Fruit fly (Drosophila melanogaster): ENCODE measurements around the gene RpS27A.

The RpS27A gene

dm6 chr2L:10396488-10396824, 11.7 kb upstream of the RpS27A start, which contains the start of gene Cnot4 (continued):
- no peak for TF ChIP-seq Hr51 (GFP tag; optimal IDR thresholded peaks at IDR 0.05)
- no peak for TF ChIP-seq CG33557 (GFP tag; optimal IDR thresholded peaks at IDR 0.05)
- TF ChIP-seq psq (GFP tag; optimal IDR thresholded peaks at IDR 0.05), result no peak
- TF ChIP-seq hth (optimal IDR thresholded peaks at IDR 0.05), result no peak
- TF ChIP-seq Ets97D (GFP tag; optimal IDR thresholded peaks at IDR 0.05), result no peak
- TF ChIP-seq da (GFP tag; optimal IDR thresholded peaks at IDR 0.05), result no peak
- no peak for TF ChIP-seq prd (optimal IDR thresholded peaks at IDR 0.05)
- no peak for TF ChIP-seq prd (GFP tag; IDR thresholded peaks at IDR 0.05)
- TF ChIP-seq CG11247 (GFP tag; IDR thresholded peaks at IDR 0.05), result no peak
- no peak for TF ChIP-seq CG7271 (tag; optimal IDR thresholded peaks at IDR 0.05)
- TF ChIP-seq aop (GFP tag; IDR thresholded peaks at IDR 0.05), result no peak
- TF ChIP-seq CG15269 (tag; optimal IDR thresholded peaks at IDR 0.05), result no peak
- TF ChIP-seq sug (tag; optimal IDR thresholded peaks at IDR 0.05), result no peak
- no peak for TF ChIP-seq CG32532 (GFP tag; IDR thresholded peaks at IDR 0.05)
- TF ChIP-seq lilli (GFP tag; optimal IDR thresholded peaks at IDR 0.05), result no peak
- TF ChIP-seq CG7357 (GFP tag; IDR thresholded peaks at IDR 0.05), result no peak
- no peak for TF ChIP-seq CG12942 (GFP tag; optimal IDR thresholded peaks at IDR 0.05)
- peak; percentile 46; the same call in 1 of the 3 replicates for TF ChIP-seq CG16813 (GFP tag; IDR thresholded peaks at IDR 0.05; ENCODE audit: partially characterized antibody)
- no peak for TF ChIP-seq CG2202 (tag; optimal IDR thresholded peaks at IDR 0.05)
- TF ChIP-seq nerfin-2 (GFP tag; IDR thresholded peaks at IDR 0.05; ENCODE audit: partially characterized antibody), result no peak
- no peak for TF ChIP-seq cg (GFP tag; optimal IDR thresholded peaks at IDR 0.05)
- no peak for TF ChIP-seq Antp (GFP tag; optimal IDR thresholded peaks at IDR 0.05)
- TF ChIP-seq CG2116 (GFP tag; optimal IDR thresholded peaks at IDR 0.05), result peak; percentile 97
- TF ChIP-seq CG31365 (tag; optimal IDR thresholded peaks at IDR 0.05), result no peak
- TF ChIP-seq Eip74EF (GFP tag; optimal IDR thresholded peaks at IDR 0.05), result no peak
- TF ChIP-seq CG11560 (tag; IDR thresholded peaks at IDR 0.05), result peak; percentile 97
- no peak for TF ChIP-seq chm (GFP tag; IDR thresholded peaks at IDR 0.05)
- no peak for TF ChIP-seq HmgZ (tag; optimal IDR thresholded peaks at IDR 0.05)
- TF ChIP-seq CG31441 (GFP tag; IDR thresholded peaks at IDR 0.05), result peak; percentile 89; the same call in 1 of the 2 replicates
- no peak for TF ChIP-seq CG11456 (GFP tag; IDR thresholded peaks at IDR 0.05)
- TF ChIP-seq CG11695 (GFP tag; IDR thresholded peaks at IDR 0.05), result no peak
- TF ChIP-seq CG10209 (GFP tag; optimal IDR thresholded peaks at IDR 0.05), result no peak
- TF ChIP-seq insv (GFP tag; optimal IDR thresholded peaks at IDR 0.05), result no peak
- TF ChIP-seq CG17829 (tag; optimal IDR thresholded peaks at IDR 0.05), result peak; percentile 29
- TF ChIP-seq CG2199 (GFP tag; IDR thresholded peaks at IDR 0.05), result no peak
- no peak for TF ChIP-seq fd3F (GFP tag; optimal IDR thresholded peaks at IDR 0.05)
- TF ChIP-seq CG10543 (GFP tag; optimal IDR thresholded peaks at IDR 0.05), result no peak
- no peak for TF ChIP-seq HLH4C (GFP tag; IDR thresholded peaks at IDR 0.05; ENCODE audit: partially characterized antibody)
- no peak for TF ChIP-seq CG10431 (GFP tag; optimal IDR thresholded peaks at IDR 0.05)
- TF ChIP-seq CG10274 (GFP tag; optimal IDR thresholded peaks at IDR 0.05), result no peak
- no peak for TF ChIP-seq CG3065 (GFP tag; optimal IDR thresholded peaks at IDR 0.05)
- TF ChIP-seq CG3726 (GFP tag; IDR thresholded peaks at IDR 0.05), result no peak
- TF ChIP-seq knrl (GFP tag; IDR thresholded peaks at IDR 0.05; ENCODE audit: partially characterized antibody), result peak; percentile 48; the same call in 2 of the 3 replicates
- 0 out of 2 replicates have a peak, but pooled peaks have one; percentile 30 for TF ChIP-seq inv (GFP tag; IDR thresholded peaks at IDR 0.05; ENCODE audit: partially characterized antibody)
- no peak for TF ChIP-seq grn (GFP tag; optimal IDR thresholded peaks at IDR 0.05)
- no peak for TF ChIP-seq tgo (GFP tag; IDR thresholded peaks at IDR 0.05)
- no peak for TF ChIP-seq tin (GFP tag; optimal IDR thresholded peaks at IDR 0.05)
- peak; percentile 17 for TF ChIP-seq CG1603 (tag; optimal IDR thresholded peaks at IDR 0.05)
- TF ChIP-seq CG13424 (tag; optimal IDR thresholded peaks at IDR 0.05), result no peak
- TF ChIP-seq Sox102F (GFP tag; optimal IDR thresholded peaks at IDR 0.05), result no peak
- TF ChIP-seq CG18011 (GFP tag; optimal IDR thresholded peaks at IDR 0.05), result no peak
